Worm (Caenorhabditis elegans) whole organism, L3 larva: Measurements from ENCODE around the gene srlf-36.

ENCODE experiments used
- elt-1 ChIP-seq: fragments of 150-350 bp; optimal IDR thresholded peaks from 2 replicates; lab custom pipeline; 2014; ENCODE audit warnings: missing biosample characterization, missing genetic modification characterization
- elt-2 ChIP-seq: sonication (generic microtip); optimal IDR thresholded peaks from 2 replicates; lab custom pipeline; 2016; ENCODE audit warnings: missing genetic modification reagents, mild to moderate bottlenecking, missing genetic modification characterization, missing compliant biosample characterization
- fkh-2 ChIP-seq: fragments of 150-350 bp; optimal IDR thresholded peaks from 2 replicates; lab custom pipeline; 2014; ENCODE audit warnings: missing biosample characterization, missing genetic modification reagents, missing genetic modification characterization
- jun-1 ChIP-seq: fragments of 150-350 bp; optimal IDR thresholded peaks from 2 replicates; lab custom pipeline; 2014; ENCODE audit warnings: missing biosample characterization, missing genetic modification reagents, missing genetic modification characterization
- mdl-1 ChIP-seq: fragments of 150-350 bp; optimal IDR thresholded peaks from 2 replicates; lab custom pipeline; 2014; ENCODE audit warnings: missing biosample characterization, missing genetic modification characterization
- nhr-11 ChIP-seq: fragments of 150-350 bp; optimal IDR thresholded peaks from 2 replicates; lab custom pipeline; 2014; ENCODE audit warnings: missing biosample characterization, missing genetic modification characterization
- nhr-76 ChIP-seq: fragments of 150-350 bp; sonication (generic microtip); optimal IDR thresholded peaks from 5 replicates; lab custom pipeline; 2014; ENCODE audit warnings: missing biosample characterization, missing genetic modification characterization

DNA sequence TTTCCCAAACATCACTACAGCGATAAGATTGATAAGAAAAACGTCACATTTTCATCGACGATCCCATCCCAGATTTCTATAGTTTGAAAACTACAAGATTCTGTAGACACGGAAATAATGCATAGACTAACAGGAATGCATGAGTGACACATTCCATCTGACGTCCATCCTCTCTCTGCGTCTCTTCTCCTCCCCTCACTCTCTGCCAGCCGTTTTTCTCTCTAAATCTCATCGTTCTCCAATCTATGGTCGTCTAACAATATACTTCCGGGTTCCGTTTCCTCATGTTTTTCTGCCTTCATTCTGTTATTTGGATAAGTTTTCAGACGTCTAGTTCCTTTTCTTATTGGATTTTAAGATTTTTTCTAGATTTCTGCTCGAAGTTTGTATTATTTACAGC is 9.5 kb upstream of the srlf-36 start, which contains the start of gene F48G7.4:
- TF ChIP-seq nhr-76 (tag; lab: Kevin White, UChicago), result no peak
- no peak for TF ChIP-seq elt-2 (tag; lab: Kevin White, UChicago)
- TF ChIP-seq fkh-2, result no peak
- TF ChIP-seq nhr-11 (tag; lab: Kevin White, UChicago), result peak; percentile 58
- peak; percentile 64 for TF ChIP-seq elt-1
- peak; percentile 83 for TF ChIP-seq jun-1 (tag; lab: Kevin White, UChicago)
- TF ChIP-seq mdl-1 (tag; lab: Kevin White, UChicago), result peak; percentile 22
